Worm (Caenorhabditis elegans) whole organism, L3 larva: Measurements from ENCODE around the gene C05A2.4.

Source experiments
- R02D3.7 ChIP-seq: fragments of 150-350 bp; optimal IDR thresholded peaks from 2 replicates; lab custom pipeline; 2014; ENCODE audit warnings: missing biosample characterization, missing genetic modification characterization
- ZK546.5 ChIP-seq: sonication (generic microtip); optimal IDR thresholded peaks from 2 replicates; lab custom pipeline; 2017; ENCODE audit warnings: missing biosample characterization, missing genetic modification characterization
- aly-2 ChIP-seq: fragments of 150-350 bp; optimal IDR thresholded peaks from 2 replicates; lab custom pipeline; 2014; ENCODE audit warnings: missing biosample characterization, missing genetic modification characterization
- ama-1 ChIP-seq: fragments of 150-350 bp; optimal IDR thresholded peaks from 2 replicates; lab custom pipeline; 2018
- ceh-16 ChIP-seq: sonication (generic microtip); optimal IDR thresholded peaks from 2 replicates; lab custom pipeline; 2017; ENCODE audit warnings: missing biosample characterization, missing genetic modification characterization
- ceh-28 ChIP-seq: fragments of 150-350 bp; optimal IDR thresholded peaks from 2 replicates; lab custom pipeline; 2014; ENCODE audit warnings: missing biosample characterization, missing genetic modification reagents, missing genetic modification characterization
- ceh-82 ChIP-seq: fragments of 150-350 bp; optimal IDR thresholded peaks from 2 replicates; lab custom pipeline; 2014; ENCODE audit warnings: missing biosample characterization, missing genetic modification characterization
- ceh-9 ChIP-seq: sonication (generic microtip); optimal IDR thresholded peaks from 2 replicates; lab custom pipeline; 2018; ENCODE audit warnings: missing biosample characterization, missing genetic modification characterization
- daf-12 ChIP-seq: fragments of 150-350 bp; optimal IDR thresholded peaks from 2 replicates; lab custom pipeline; 2014; ENCODE audit warnings: missing biosample characterization, missing genetic modification reagents, missing genetic modification characterization
- egl-5 ChIP-seq: fragments of 150-350 bp; optimal IDR thresholded peaks from 2 replicates; lab custom pipeline; 2017; ENCODE audit warnings: missing biosample characterization, missing genetic modification reagents, missing genetic modification characterization, inconsistent platforms
- elt-1 ChIP-seq: fragments of 150-350 bp; optimal IDR thresholded peaks from 2 replicates; lab custom pipeline; 2014; ENCODE audit warnings: missing biosample characterization, missing genetic modification characterization
- elt-2 ChIP-seq: sonication (generic microtip); optimal IDR thresholded peaks from 2 replicates; lab custom pipeline; 2016; ENCODE audit warnings: missing genetic modification reagents, mild to moderate bottlenecking, missing genetic modification characterization, missing compliant biosample characterization
- elt-3 ChIP-seq, 3 experiments: fragments of 150-350 bp in 1 of 3; sonication (generic microtip) in 2 of 3; optimal IDR thresholded peaks; 2 replicates in 2 of 3; 4 replicates in 1 of 3; lab custom pipeline; 2014 to 2017; ENCODE audit warnings: missing biosample characterization in 3 of 3, missing genetic modification characterization in 3 of 3
- eor-1 ChIP-seq, 2 experiments: fragments of 150-350 bp; optimal IDR thresholded peaks; 2 replicates each; lab custom pipeline; 2014 to 2018; ENCODE audit warnings: missing biosample characterization in 2 of 2, missing genetic modification characterization in 2 of 2
- fkh-10 ChIP-seq: sonication (generic microtip); optimal IDR thresholded peaks from 2 replicates; lab custom pipeline; 2017; ENCODE audit warnings: missing biosample characterization, missing genetic modification reagents, missing genetic modification characterization
- fkh-2 ChIP-seq: fragments of 150-350 bp; optimal IDR thresholded peaks from 2 replicates; lab custom pipeline; 2014; ENCODE audit warnings: missing biosample characterization, missing genetic modification reagents, missing genetic modification characterization
- fos-1 ChIP-seq: fragments of 150-350 bp; optimal IDR thresholded peaks from 2 replicates; lab custom pipeline; 2014; ENCODE audit warnings: missing biosample characterization, missing genetic modification characterization
- jun-1 ChIP-seq: fragments of 150-350 bp; optimal IDR thresholded peaks from 2 replicates; lab custom pipeline; 2014; ENCODE audit warnings: missing biosample characterization, missing genetic modification reagents, missing genetic modification characterization
- lin-15B ChIP-seq: fragments of 150-350 bp; optimal IDR thresholded peaks from 2 replicates; lab custom pipeline; 2014; ENCODE audit warnings: missing biosample characterization, missing genetic modification characterization
- lin-39 ChIP-seq: fragments of 150-350 bp; optimal IDR thresholded peaks from 2 replicates; lab custom pipeline; 2018; ENCODE audit warnings: missing biosample characterization, missing genetic modification reagents, missing genetic modification characterization
- lsy-12 ChIP-seq: sonication (generic microtip); optimal IDR thresholded peaks from 2 replicates; lab custom pipeline; 2016; ENCODE audit warnings: mild to moderate bottlenecking, missing genetic modification characterization, missing compliant biosample characterization
- mdl-1 ChIP-seq: fragments of 150-350 bp; optimal IDR thresholded peaks from 2 replicates; lab custom pipeline; 2014; ENCODE audit warnings: missing biosample characterization, missing genetic modification characterization
- mml-1 ChIP-seq: fragments of 150-350 bp; sonication (generic microtip); optimal IDR thresholded peaks from 3 replicates; lab custom pipeline; 2014; ENCODE audit warnings: missing biosample characterization, missing genetic modification characterization
- nfya-1 ChIP-seq: sonication (generic microtip); optimal IDR thresholded peaks from 2 replicates; lab custom pipeline; 2017; ENCODE audit warnings: missing genetic modification characterization, mild to moderate bottlenecking, missing compliant biosample characterization, antibody characterized with exemption, moderate library complexity; ENCODE audit not compliant: insufficient read depth
- nhr-11 ChIP-seq: fragments of 150-350 bp; optimal IDR thresholded peaks from 2 replicates; lab custom pipeline; 2014; ENCODE audit warnings: missing biosample characterization, missing genetic modification characterization
- nhr-12 ChIP-seq: fragments of 150-350 bp; optimal IDR thresholded peaks from 2 replicates; lab custom pipeline; 2014; ENCODE audit warnings: missing biosample characterization, missing genetic modification characterization
- nhr-23 ChIP-seq: fragments of 150-350 bp; optimal IDR thresholded peaks from 2 replicates; lab custom pipeline; 2014; ENCODE audit warnings: missing biosample characterization, missing genetic modification reagents, missing genetic modification characterization
- nhr-237 ChIP-seq: fragments of 150-350 bp; optimal IDR thresholded peaks from 2 replicates; lab custom pipeline; 2014; ENCODE audit warnings: missing biosample characterization, missing genetic modification characterization
- nhr-25 ChIP-seq: sonication (generic microtip); optimal IDR thresholded peaks from 2 replicates; lab custom pipeline; 2017; ENCODE audit warnings: missing biosample characterization, missing genetic modification characterization
- nhr-28 ChIP-seq: fragments of 150-350 bp; optimal IDR thresholded peaks from 2 replicates; lab custom pipeline; 2014; ENCODE audit warnings: missing biosample characterization, missing genetic modification characterization
- nhr-43 ChIP-seq: sonication (generic microtip); optimal IDR thresholded peaks from 2 replicates; lab custom pipeline; 2016; ENCODE audit warnings: mild to moderate bottlenecking, missing genetic modification characterization, missing compliant biosample characterization; ENCODE audit not compliant: poor library complexity, severe bottlenecking
- nhr-67 ChIP-seq: fragments of 150-350 bp; optimal IDR thresholded peaks from 2 replicates; lab custom pipeline; 2014; ENCODE audit warnings: missing biosample characterization, missing genetic modification characterization
- nhr-76 ChIP-seq: fragments of 150-350 bp; sonication (generic microtip); optimal IDR thresholded peaks from 5 replicates; lab custom pipeline; 2014; ENCODE audit warnings: missing biosample characterization, missing genetic modification characterization
- nhr-77 ChIP-seq: fragments of 150-350 bp; optimal IDR thresholded peaks from 2 replicates; lab custom pipeline; 2014; ENCODE audit warnings: missing biosample characterization, missing genetic modification characterization
- pha-4 ChIP-seq: fragments of 150-350 bp; optimal IDR thresholded peaks from 2 replicates; lab custom pipeline; 2014; ENCODE audit warnings: missing biosample characterization, missing genetic modification reagents, missing genetic modification characterization
- pqm-1 ChIP-seq: fragments of 150-350 bp; optimal IDR thresholded peaks from 2 replicates; lab custom pipeline; 2017; ENCODE audit warnings: missing biosample characterization, missing genetic modification characterization, inconsistent platforms
- sea-2 ChIP-seq: fragments of 150-350 bp; sonication (generic microtip); optimal IDR thresholded peaks from 4 replicates; lab custom pipeline; 2014; ENCODE audit warnings: missing biosample characterization, missing genetic modification reagents, missing genetic modification characterization
- skn-1 ChIP-seq: fragments of 150-350 bp; optimal IDR thresholded peaks from 2 replicates; lab custom pipeline; 2014; ENCODE audit warnings: missing biosample characterization, missing genetic modification characterization
- snpc-4 ChIP-seq: fragments of 150-350 bp; optimal IDR thresholded peaks from 2 replicates; lab custom pipeline; 2014; ENCODE audit warnings: missing biosample characterization, missing genetic modification characterization
- tbx-2 ChIP-seq: sonication (generic microtip); optimal IDR thresholded peaks from 2 replicates; lab custom pipeline; 2016; ENCODE audit warnings: mild to moderate bottlenecking, missing genetic modification characterization, missing compliant biosample characterization
- unc-39 ChIP-seq: sonication (generic microtip); optimal IDR thresholded peaks from 4 replicates; lab custom pipeline; 2017; ENCODE audit warnings: missing biosample characterization, missing genetic modification characterization
- unc-62 ChIP-seq: fragments of 150-350 bp; sonication (generic microtip); optimal IDR thresholded peaks from 4 replicates; lab custom pipeline; 2014; ENCODE audit warnings: missing biosample characterization, missing genetic modification reagents, missing genetic modification characterization
- zag-1 ChIP-seq: fragments of 150-350 bp; optimal IDR thresholded peaks from 2 replicates; lab custom pipeline; 2014; ENCODE audit warnings: missing biosample characterization, missing genetic modification characterization
- ztf-11 ChIP-seq: fragments of 150-350 bp; optimal IDR thresholded peaks from 2 replicates; lab custom pipeline; 2014; ENCODE audit warnings: missing biosample characterization, missing genetic modification characterization
- ztf-4 ChIP-seq: fragments of 150-350 bp; optimal IDR thresholded peaks from 2 replicates; lab custom pipeline; 2014; ENCODE audit warnings: missing biosample characterization, missing genetic modification characterization

Gene C05A2.4

ce11 chrV:10725424-10725951, 30.2 kb downstream of the C05A2.4 start:
- TF ChIP-seq nhr-43 (no peak), fkh-2 (tag; lab: Kevin White, UChicago) (no peak), skn-1 (no peak), eor-1 (tag; optimal IDR thresholded peaks at IDR 0.05; lab: Kevin White, UChicago) (no peak), unc-62 (no peak), nhr-25 (tag; lab: Kevin White, UChicago) (no peak), nhr-237 (tag; lab: Kevin White, UChicago) (no peak), ceh-82 (tag; lab: Kevin White, UChicago) (no peak), nhr-77 (no peak), egl-5 (tag; lab: Kevin White, UChicago) (no peak), R02D3.7 (tag; lab: Kevin White, UChicago) (no peak)

DNA sequence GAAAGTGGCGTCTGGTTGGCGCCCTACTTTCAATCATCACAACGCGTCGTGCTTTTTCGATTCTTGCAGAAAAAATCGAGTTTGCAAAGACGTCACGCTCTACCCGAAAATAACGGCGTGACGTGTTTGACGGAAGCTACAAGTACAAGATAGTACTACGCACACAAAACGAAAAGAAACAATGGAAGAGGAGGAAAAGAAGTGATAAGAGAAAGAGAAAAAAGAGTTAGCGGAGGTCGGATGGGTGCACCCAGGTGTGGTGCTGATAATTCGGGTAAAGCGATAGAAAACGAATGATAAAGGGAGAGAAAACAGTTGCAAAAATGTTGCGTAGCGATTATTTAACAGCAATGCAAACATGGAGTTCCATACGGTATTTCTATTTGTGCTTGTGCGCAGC, 31.4 kb downstream of the C05A2.4 start:
- no peak for TF ChIP-seq lsy-12 (tag; lab: Kevin White, UChicago)
- TF ChIP-seq elt-1 (tag; lab: Kevin White, UChicago) = no peak
- peak; percentile 41 for TF ChIP-seq jun-1 (tag; lab: Kevin White, UChicago)
- TF ChIP-seq fkh-2 (tag; lab: Kevin White, UChicago) = no peak
- TF ChIP-seq nhr-237 (tag; lab: Kevin White, UChicago) = no peak
- TF ChIP-seq unc-62 = no peak
- TF ChIP-seq unc-39 (tag; lab: Kevin White, UChicago) = no peak
- TF ChIP-seq elt-2 (tag; lab: Kevin White, UChicago) = peak; percentile 93
- TF ChIP-seq nhr-67 (tag; lab: Kevin White, UChicago) = no peak
- TF ChIP-seq ama-1 (lab: Kevin White, UChicago) = no peak
- TF ChIP-seq nfya-1 (tag; lab: Kevin White, UChicago) = no peak
- peak; percentile 10 for TF ChIP-seq skn-1
- peak; percentile 53 for TF ChIP-seq pha-4 (tag; lab: Kevin White, UChicago)
- no peak for TF ChIP-seq mdl-1 (tag; lab: Kevin White, UChicago)
- TF ChIP-seq lin-15B (tag; lab: Kevin White, UChicago) = no peak
- no peak for TF ChIP-seq ztf-4 (tag; lab: Kevin White, UChicago)
- no peak for TF ChIP-seq ceh-9 (tag; lab: Kevin White, UChicago)
- peak; percentile 39 for TF ChIP-seq pqm-1
- TF ChIP-seq nhr-11 = no peak
- TF ChIP-seq egl-5 (tag; lab: Kevin White, UChicago) = no peak
- TF ChIP-seq sea-2 (GFP tag; lab: Kevin White, UChicago) = no peak
- TF ChIP-seq nhr-28 = no peak
- no peak for TF ChIP-seq tbx-2
- TF ChIP-seq nhr-43 = no peak
- TF ChIP-seq snpc-4 (tag; lab: Kevin White, UChicago) = no peak
- no peak for TF ChIP-seq lin-39
- TF ChIP-seq zag-1 (tag; lab: Kevin White, UChicago) = no peak
- TF ChIP-seq ZK546.5 (tag; lab: Kevin White, UChicago) = no peak
- TF ChIP-seq nhr-77 = no peak

- TF ChIP-seq pqm-1 (no peak), nhr-43 (peak; percentile 39), ZK546.5 (tag; lab: Kevin White, UChicago) (no peak), nhr-11 (peak; percentile 72), egl-5 (tag; lab: Kevin White, UChicago) (peak; percentile 71), ceh-28 (peak; percentile 25), unc-39 (tag; lab: Kevin White, UChicago) (no peak), sea-2 (GFP tag; lab: Kevin White, UChicago) (no peak), ceh-82 (tag; lab: Kevin White, UChicago) (no peak), daf-12 (tag; lab: Kevin White, UChicago) (no peak), nhr-77 (no peak), nhr-237 (tag; lab: Kevin White, UChicago) (no peak), aly-2 (no peak), nhr-76 (tag; lab: Kevin White, UChicago) (no peak), mdl-1 (tag; lab: Kevin White, UChicago) (no peak), nhr-67 (tag; lab: Kevin White, UChicago) (no peak), snpc-4 (tag; lab: Kevin White, UChicago) (no peak), unc-62 (peak; percentile 92), mml-1 (tag; lab: Kevin White, UChicago) (no peak), nhr-25 (tag; lab: Kevin White, UChicago) (no peak), eor-1 (tag; optimal IDR thresholded peaks at IDR 0.05; lab: Kevin White, UChicago) (no peak), ama-1 (lab: Kevin White, UChicago) (no peak), ceh-16 (no peak), pha-4 (tag; lab: Kevin White, UChicago) (no peak), fkh-10 (GFP tag; lab: Kevin White, UChicago) (no peak), skn-1 (no peak), fkh-2 (tag; lab: Kevin White, UChicago) (no peak), elt-3 (tag; optimal IDR thresholded peaks at IDR 0.05; lab: Kevin White, UChicago) (no peak), lin-15B (tag; lab: Kevin White, UChicago) (no peak), fos-1 (tag; lab: Kevin White, UChicago) (no peak), nhr-23 (peak; percentile 61), elt-1 (tag; lab: Kevin White, UChicago) (no peak), jun-1 (tag; lab: Kevin White, UChicago) (no peak), lsy-12 (tag; lab: Kevin White, UChicago) (no peak), ztf-4 (tag; lab: Kevin White, UChicago) (no peak), tbx-2 (no peak), nhr-12 (tag; lab: Kevin White, UChicago) (no peak), elt-2 (tag; lab: Kevin White, UChicago) (no peak), ztf-11 (tag; lab: Kevin White, UChicago) (no peak), nhr-28 (no peak)
These were observed 32.4 kb downstream of the C05A2.4 start for ce11 chrV:10727651-10728050.
